Worm (Caenorhabditis elegans): Measurements from ENCODE around the gene Y46G5A.23.
A peak's percentile ranks its signal among the peaks of the same experiment; 100 is the strongest.

Gene Y46G5A.23

DNA sequence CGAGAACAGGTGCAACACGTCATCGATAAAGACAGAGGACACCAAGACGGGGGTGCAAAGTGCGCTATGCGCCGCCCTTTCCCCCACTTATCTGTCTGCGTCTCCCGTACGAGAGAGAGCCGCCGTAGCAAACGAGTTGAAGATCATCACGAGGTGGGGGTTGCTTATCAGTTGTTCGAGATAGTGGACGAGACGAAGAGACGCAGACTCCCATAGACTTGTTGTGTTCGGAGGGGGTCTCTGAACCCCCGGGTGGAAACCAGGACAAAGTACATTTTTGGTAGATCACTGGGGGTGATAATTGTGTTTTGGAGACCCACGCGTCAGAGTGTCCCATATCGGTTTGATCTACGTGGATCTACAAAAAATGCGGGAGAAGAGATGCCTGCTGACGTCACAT is 29.9 kb downstream of the Y46G5A.23 start (continued):
- TF ChIP-seq ZK185.1 (tag; optimal IDR thresholded peaks at IDR 0.05; ENCODE audit: poor library complexity, severe bottlenecking) (no peak), hlh-12 (tag; optimal IDR thresholded peaks at IDR 0.05) (no peak), T26A5.8 (tag; optimal IDR thresholded peaks at IDR 0.05) (no peak), madf-3 (GFP tag; IDR thresholded peaks at IDR 0.05) (0 out of 2 replicates have a peak, but pooled peaks have one; percentile 5), ceh-40 (GFP tag; IDR thresholded peaks at IDR 0.05) (no peak), Y79H2A.3 (GFP tag; conservative IDR thresholded peaks at IDR 0.05) (no peak), lag-1 (GFP tag; IDR thresholded peaks at IDR 0.05) (no peak), ceh-91 (GFP tag; IDR thresholded peaks at IDR 0.05) (no peak), die-1 (tag; optimal IDR thresholded peaks at IDR 0.05) (peak; percentile 32), C06A6.2 (GFP tag; conservative IDR thresholded peaks at IDR 0.05) (peak; percentile 76), zfh-2 (GFP tag; conservative IDR thresholded peaks at IDR 0.05) (peak; percentile 91), nfyb-1 (GFP tag; IDR thresholded peaks at IDR 0.05) (peak; percentile 82), C17E4.6 (GFP tag; IDR thresholded peaks at IDR 0.05) (no peak), let-526 (GFP tag; IDR thresholded peaks at IDR 0.05) (peak; percentile 71; the same call in 1 of the 2 replicates), Y53F4B.3 (GFP tag; IDR thresholded peaks at IDR 0.05) (no peak), nfya-2 (GFP tag; IDR thresholded peaks at IDR 0.05) (no peak), snpc-3.4 (tag; optimal IDR thresholded peaks at IDR 0.05) (no peak), unc-62 (GFP tag; optimal IDR thresholded peaks at IDR 0.05) (no peak), ztf-22 (GFP tag; optimal IDR thresholded peaks at IDR 0.05) (peak; percentile 86), mes-4 (tag; optimal IDR thresholded peaks at IDR 0.05) (no peak), sptf-2 (GFP tag; optimal IDR thresholded peaks at IDR 0.05) (no peak), ama-1 (optimal IDR thresholded peaks at IDR 0.05) (no peak), ama-1 (GFP tag; optimal IDR thresholded peaks at IDR 0.05) (no peak), B0035.1 (tag; optimal IDR thresholded peaks at IDR 0.05) (no peak), nhr-80 (tag; optimal IDR thresholded peaks at IDR 0.05) (peak; percentile 90), hlh-26 (GFP tag; conservative IDR thresholded peaks at IDR 0.05) (no peak), F55B11.4 (tag; optimal IDR thresholded peaks at IDR 0.05; ENCODE audit: borderline replicate concordance, insufficient read depth) (no peak), F52B5.7 (tag; optimal IDR thresholded peaks at IDR 0.05) (peak; percentile 56), attf-5 (GFP tag; optimal IDR thresholded peaks at IDR 0.05) (peak; percentile 79), ztf-28 (GFP tag; IDR thresholded peaks at IDR 0.05) (no peak), tbp1 (GFP tag; optimal IDR thresholded peaks at IDR 0.05) (peak; percentile 67), T07F8.4 (tag; optimal IDR thresholded peaks at IDR 0.05) (no peak), atf-7 (tag; optimal IDR thresholded peaks at IDR 0.05) (peak; percentile 91), hrde-1 (tag; optimal IDR thresholded peaks at IDR 0.05; ENCODE audit: borderline replicate concordance) (no peak), F57C9.4 (tag; optimal IDR thresholded peaks at IDR 0.05) (peak; percentile 1)

DNA sequence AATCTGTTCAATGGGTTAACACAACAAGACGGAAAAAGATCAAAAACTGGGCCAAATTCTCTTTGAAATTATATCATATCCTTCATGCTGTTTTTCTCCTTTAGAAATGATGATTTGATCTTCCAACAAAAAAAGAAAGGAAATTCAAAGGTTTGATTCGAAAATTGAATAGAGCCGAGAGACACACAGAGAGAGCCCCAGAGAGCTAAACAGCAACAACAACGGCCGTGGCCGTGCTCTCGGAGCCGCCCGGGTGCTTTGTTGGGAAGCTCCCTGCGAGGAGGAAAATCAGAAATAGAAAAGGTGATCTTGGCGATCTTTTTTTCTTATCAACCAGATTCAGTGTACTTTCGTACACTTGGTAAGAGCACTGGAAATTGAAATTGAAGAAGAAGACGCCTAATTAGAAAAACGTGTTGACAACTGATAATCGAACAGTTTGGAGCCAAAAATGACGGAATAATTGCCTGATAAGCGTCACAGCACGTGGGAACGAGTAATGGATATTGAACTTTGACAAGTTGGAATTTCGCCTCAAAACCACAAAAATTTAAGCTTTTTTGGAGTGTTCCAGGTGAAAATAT is 31.5 kb downstream of the Y46G5A.23 start:
- TF ChIP-seq hlh-26 (GFP tag; conservative IDR thresholded peaks at IDR 0.05), result no peak
- 0 out of 2 replicates have a peak, but pooled peaks have one; percentile 5 for TF ChIP-seq mcd-1 (GFP tag; IDR thresholded peaks at IDR 0.05)
- peak; percentile 40; the same call in 1 of the 2 replicates for TF ChIP-seq dox-1 (GFP tag; IDR thresholded peaks at IDR 0.05)
- peak; percentile 65 for TF ChIP-seq nhr-80 (tag; optimal IDR thresholded peaks at IDR 0.05)
- peak; percentile 47 for TF ChIP-seq atf-7 (tag; optimal IDR thresholded peaks at IDR 0.05)
- TF ChIP-seq B0336.3 (GFP tag; IDR thresholded peaks at IDR 0.05), result peak; percentile 55
- peak; percentile 31; the same call in 1 of the 2 replicates for TF ChIP-seq egl-44 (GFP tag; IDR thresholded peaks at IDR 0.05)
- peak; percentile 73; the same call in 1 of the 2 replicates for TF ChIP-seq zfh-2 (GFP tag; conservative IDR thresholded peaks at IDR 0.05)
- no peak for TF ChIP-seq nhr-90 (tag; optimal IDR thresholded peaks at IDR 0.05)
- TF ChIP-seq unc-62 (GFP tag; optimal IDR thresholded peaks at IDR 0.05), result peak; percentile 42
- peak; percentile 26 for TF ChIP-seq ama-1 (optimal IDR thresholded peaks at IDR 0.05)
- TF ChIP-seq ama-1 (GFP tag; optimal IDR thresholded peaks at IDR 0.05), result no peak
